Worm (Caenorhabditis elegans) whole organism, L1 larva: ENCODE results near the gene wdr-54.
A peak's percentile ranks its signal among the peaks of the same experiment; 100 is the strongest.

Experiments used
- C04F5.9 ChIP-seq: sonication (generic microtip); optimal IDR thresholded peaks from 2 replicates; lab custom pipeline; 2016; ENCODE audit warnings: missing genetic modification characterization, missing compliant biosample characterization
- C16A3.4 ChIP-seq: fragments of 150-350 bp; optimal IDR thresholded peaks from 2 replicates; lab custom pipeline; 2014; ENCODE audit warnings: missing biosample characterization, missing genetic modification characterization
- C34B4.2 ChIP-seq: sonication (generic microtip); optimal IDR thresholded peaks from 2 replicates; lab custom pipeline; 2017; ENCODE audit warnings: mild to moderate bottlenecking, missing genetic modification characterization, missing compliant biosample characterization
- F16B12.6 ChIP-seq: fragments of 150-350 bp; optimal IDR thresholded peaks from 2 replicates; lab custom pipeline; 2014; ENCODE audit warnings: missing biosample characterization, missing genetic modification characterization
- Y116A8C.19 ChIP-seq: sonication (generic microtip); optimal IDR thresholded peaks from 2 replicates; lab custom pipeline; 2016; ENCODE audit warnings: missing compliant biosample characterization, missing genetic modification characterization, borderline replicate concordance
- ceh-8 ChIP-seq: fragments of 200-800 bp; sonication (Bioruptor generic); optimal IDR thresholded peaks from 2 replicates; lab custom pipeline; 2018; ENCODE audit warnings: mild to moderate bottlenecking, missing genetic modification characterization, moderate library complexity, missing compliant biosample characterization
- ceh-82 ChIP-seq, 3 experiments: fragments of 150-350 bp in 1 of 3; sonication (generic microtip) in 2 of 3; optimal IDR thresholded peaks; 2 replicates each; lab custom pipeline; 2014 to 2017; ENCODE audit warnings: missing biosample characterization in 3 of 3, missing genetic modification characterization in 3 of 3
- ceh-88 ChIP-seq: fragments of 200-800 bp; sonication (Bioruptor generic); IDR thresholded peaks from 2 replicates; pipeline ENCODE4 v1.3.6; 2022; ENCODE audit warnings: missing genetic modification characterization, missing compliant biosample characterization
- ces-1 ChIP-seq: fragments of 150-350 bp; optimal IDR thresholded peaks from 2 replicates; lab custom pipeline; 2014; ENCODE audit warnings: missing biosample characterization, missing genetic modification reagents, missing genetic modification characterization
- dsc-1 ChIP-seq: sonication (generic microtip); optimal IDR thresholded peaks from 2 replicates; lab custom pipeline; 2016; ENCODE audit warnings: mild to moderate bottlenecking, missing genetic modification characterization, missing compliant biosample characterization
- elt-2 ChIP-seq: sonication (generic microtip); optimal IDR thresholded peaks from 2 replicates; lab custom pipeline; 2016; ENCODE audit warnings: missing genetic modification characterization, mild to moderate bottlenecking, inconsistent platforms, missing compliant biosample characterization, missing genetic modification reagents
- fkh-4 ChIP-seq: sonication (generic microtip); optimal IDR thresholded peaks from 2 replicates; lab custom pipeline; 2016; ENCODE audit warnings: missing compliant biosample characterization, missing genetic modification characterization, borderline replicate concordance
- fos-1 ChIP-seq: fragments of 150-350 bp; optimal IDR thresholded peaks from 2 replicates; lab custom pipeline; 2014; ENCODE audit warnings: missing biosample characterization, missing genetic modification characterization
- grh-1 ChIP-seq: fragments of 200-800 bp; sonication (Bioruptor generic); IDR thresholded peaks from 2 replicates; pipeline ENCODE4 v1.3.6; 2022; ENCODE audit warnings: missing genetic modification reagents, missing genetic modification characterization, missing compliant biosample characterization
- hlh-4 ChIP-seq: sonication (generic microtip); optimal IDR thresholded peaks from 2 replicates; lab custom pipeline; 2016; ENCODE audit warnings: mild to moderate bottlenecking, missing genetic modification characterization, missing compliant biosample characterization
- irx-1 ChIP-seq: sonication (generic microtip); optimal IDR thresholded peaks from 2 replicates; lab custom pipeline; 2016; ENCODE audit warnings: missing genetic modification characterization, missing compliant biosample characterization
- isw-1 ChIP-seq: fragments of 200-800 bp; sonication (Bioruptor generic); IDR thresholded peaks from 2 replicates; pipeline ENCODE4 v1.3.6; 2022; ENCODE audit warnings: missing genetic modification characterization, missing compliant biosample characterization
- lin-14 ChIP-seq: fragments of 200-800 bp; sonication (Bioruptor generic); optimal IDR thresholded peaks from 2 replicates; lab custom pipeline; 2018; ENCODE audit warnings: mild to moderate bottlenecking, missing genetic modification characterization, moderate library complexity, missing compliant biosample characterization
- lin-15B ChIP-seq: fragments of 150-350 bp; sonication (generic microtip); optimal IDR thresholded peaks from 3 replicates; lab custom pipeline; 2014; ENCODE audit warnings: missing biosample characterization, missing genetic modification characterization
- lin-35 ChIP-seq, 2 experiments: fragments of 150-350 bp; optimal IDR thresholded peaks; 2 replicates each; lab custom pipeline; 2014; ENCODE audit warnings: missing biosample characterization in 2 of 2, missing genetic modification characterization in 2 of 2, missing genetic modification reagents in 2 of 2
- mab-9 ChIP-seq: fragments of 200-800 bp; sonication (Bioruptor generic); IDR thresholded peaks from 2 replicates; pipeline ENCODE4 v1.3.6; 2022; ENCODE audit warnings: missing genetic modification reagents, missing genetic modification characterization, missing compliant biosample characterization
- mef-2 ChIP-seq: fragments of 150-350 bp; optimal IDR thresholded peaks from 2 replicates; lab custom pipeline; 2014; ENCODE audit warnings: missing biosample characterization, missing genetic modification characterization
- mep-1 ChIP-seq: fragments of 150-350 bp; optimal IDR thresholded peaks from 2 replicates; lab custom pipeline; 2014; ENCODE audit warnings: missing biosample characterization, missing genetic modification characterization
- nhr-12 ChIP-seq: sonication (generic microtip); optimal IDR thresholded peaks from 2 replicates; lab custom pipeline; 2017; ENCODE audit warnings: missing biosample characterization, missing genetic modification characterization
- nhr-20 ChIP-seq: sonication (generic microtip); optimal IDR thresholded peaks from 2 replicates; lab custom pipeline; 2016; ENCODE audit warnings: mild to moderate bottlenecking, missing genetic modification characterization, missing compliant biosample characterization
- nhr-47 ChIP-seq: sonication (generic microtip); optimal IDR thresholded peaks from 2 replicates; lab custom pipeline; 2016; ENCODE audit warnings: mild to moderate bottlenecking, missing genetic modification characterization, moderate library complexity, missing compliant biosample characterization
- nhr-71 ChIP-seq: sonication (generic microtip); optimal IDR thresholded peaks from 2 replicates; lab custom pipeline; 2016; ENCODE audit warnings: mild to moderate bottlenecking, missing genetic modification characterization, moderate library complexity, missing compliant biosample characterization
- nhr-77 ChIP-seq: fragments of 150-350 bp; optimal IDR thresholded peaks from 2 replicates; lab custom pipeline; 2014; ENCODE audit warnings: missing biosample characterization, missing genetic modification characterization
- nhr-90 ChIP-seq: sonication (generic microtip); optimal IDR thresholded peaks from 2 replicates; lab custom pipeline; 2016; ENCODE audit warnings: mild to moderate bottlenecking, missing genetic modification characterization, missing compliant biosample characterization; ENCODE audit not compliant: poor library complexity
- skn-1 ChIP-seq: fragments of 150-350 bp; optimal IDR thresholded peaks from 2 replicates; lab custom pipeline; 2014; ENCODE audit warnings: missing biosample characterization, missing genetic modification characterization
- snu-23 ChIP-seq: sonication (generic microtip); optimal IDR thresholded peaks from 2 replicates; lab custom pipeline; 2016; ENCODE audit warnings: missing genetic modification characterization, missing compliant biosample characterization
- sox-4 ChIP-seq: sonication (generic microtip); optimal IDR thresholded peaks from 2 replicates; lab custom pipeline; 2016; ENCODE audit warnings: missing genetic modification characterization, missing compliant biosample characterization
- unc-130 ChIP-seq: fragments of 150-350 bp; optimal IDR thresholded peaks from 2 replicates; lab custom pipeline; 2017; ENCODE audit warnings: missing biosample characterization, missing genetic modification characterization, inconsistent platforms
- unc-30 ChIP-seq: sonication (generic microtip); optimal IDR thresholded peaks from 2 replicates; lab custom pipeline; 2017; ENCODE audit warnings: missing biosample characterization, missing genetic modification characterization
- vab-15 ChIP-seq: sonication (generic microtip); optimal IDR thresholded peaks from 2 replicates; lab custom pipeline; 2017; ENCODE audit warnings: missing genotype, mild to moderate bottlenecking, missing genetic modification characterization, missing compliant biosample characterization
- xbp-1 ChIP-seq: sonication (generic microtip); optimal IDR thresholded peaks from 2 replicates; lab custom pipeline; 2016; ENCODE audit warnings: missing genetic modification characterization, missing compliant biosample characterization
- zip-4 ChIP-seq: fragments of 200-800 bp; sonication (Bioruptor generic); optimal IDR thresholded peaks from 2 replicates; lab custom pipeline; 2018; ENCODE audit warnings: mild to moderate bottlenecking, missing genetic modification characterization, moderate library complexity, missing compliant biosample characterization
- ztf-4 ChIP-seq: fragments of 150-350 bp; optimal IDR thresholded peaks from 2 replicates; lab custom pipeline; 2014; ENCODE audit warnings: missing biosample characterization, missing genetic modification characterization

The wdr-54 gene

ce11 chrX:871020-871419 is 42.3 kb downstream of the wdr-54 start, which contains the start of gene lgl-1 (continued):
- TF ChIP-seq unc-130 (tag; lab: Kevin White, UChicago) = no peak
- no peak for TF ChIP-seq nhr-12
- TF ChIP-seq nhr-77 (tag; lab: Kevin White, UChicago) = no peak
- no peak for TF ChIP-seq ceh-88 (GFP tag; lab: Robert Waterston, UW)
- TF ChIP-seq isw-1 (GFP tag; lab: Robert Waterston, UW) = 0 out of 2 replicates have a peak, but pooled peaks have one; percentile 6
- no peak for TF ChIP-seq mef-2 (tag; lab: Kevin White, UChicago)
- TF ChIP-seq hlh-4 (tag; lab: Kevin White, UChicago) = no peak
- peak; percentile 45 for TF ChIP-seq snu-23 (GFP tag; lab: Kevin White, UChicago)
- no peak for TF ChIP-seq ceh-8 (GFP tag; lab: Kevin White, UChicago)
- no peak for TF ChIP-seq C34B4.2 (tag; lab: Kevin White, UChicago)
- TF ChIP-seq lin-35 (GFP tag; optimal IDR thresholded peaks at IDR 0.05; lab: Kevin White, UChicago) = peak; percentile 16 to 32
- no peak for TF ChIP-seq vab-15 (tag; lab: Kevin White, UChicago)
- TF ChIP-seq lin-15B (tag; lab: Kevin White, UChicago) = no peak
- TF ChIP-seq unc-30 (tag; lab: Kevin White, UChicago) = no peak
- no peak for TF ChIP-seq dsc-1 (tag; lab: Kevin White, UChicago)
- peak; percentile 86 for TF ChIP-seq lin-14 (GFP tag; lab: Kevin White, UChicago)
- TF ChIP-seq C04F5.9 (tag; lab: Kevin White, UChicago) = no peak
- TF ChIP-seq nhr-71 = no peak
- no peak for TF ChIP-seq mab-9 (GFP tag; lab: Robert Waterston, UW)
- no peak for TF ChIP-seq ztf-4 (tag; lab: Kevin White, UChicago)
- peak in 2 of 3 experiments; percentile 19 to 54 for TF ChIP-seq ceh-82 (tag; optimal IDR thresholded peaks at IDR 0.05; lab: Kevin White, UChicago)
- TF ChIP-seq skn-1 = no peak
- TF ChIP-seq sox-4 = no peak
- no peak for TF ChIP-seq irx-1 (tag; lab: Kevin White, UChicago)
- TF ChIP-seq grh-1 (GFP tag; lab: Robert Waterston, UW) = no peak
- peak; percentile 6 for TF ChIP-seq nhr-20 (tag; lab: Kevin White, UChicago)
- TF ChIP-seq C16A3.4 (tag; lab: Kevin White, UChicago) = no peak
- TF ChIP-seq ces-1 (GFP tag; lab: Kevin White, UChicago) = no peak
- TF ChIP-seq F16B12.6 (tag; lab: Kevin White, UChicago) = no peak
- no peak for TF ChIP-seq Y116A8C.19 (tag; lab: Kevin White, UChicago)
- TF ChIP-seq elt-2 (tag; lab: Kevin White, UChicago) = no peak
- peak; percentile 40 for TF ChIP-seq mep-1 (tag; lab: Kevin White, UChicago)
- TF ChIP-seq nhr-47 = peak; percentile 27
- no peak for TF ChIP-seq fkh-4 (tag; lab: Kevin White, UChicago)
- peak; percentile 22 for TF ChIP-seq fos-1 (tag; lab: Kevin White, UChicago)

- no peak for TF ChIP-seq nhr-90 (tag; lab: Kevin White, UChicago)
- TF ChIP-seq zip-4 (GFP tag; lab: Kevin White, UChicago) = no peak
- TF ChIP-seq xbp-1 (tag; lab: Kevin White, UChicago) = no peak
- TF ChIP-seq lin-35 (GFP tag; optimal IDR thresholded peaks at IDR 0.05; lab: Kevin White, UChicago) = no peak
- no peak for TF ChIP-seq nhr-77 (tag; lab: Kevin White, UChicago)
- no peak for TF ChIP-seq snu-23 (GFP tag; lab: Kevin White, UChicago)
- TF ChIP-seq elt-2 (tag; lab: Kevin White, UChicago) = peak; percentile 1
- no peak for TF ChIP-seq lin-15B (tag; lab: Kevin White, UChicago)
Observed at ce11 chrX:871957-872715, 43.4 kb downstream of the wdr-54 start, which contains the start of gene F56F10.1. F56F10.1 (plus strand) TSS chrX:872603.
